Fruit fly (Drosophila melanogaster): Measurements from ENCODE around the gene CG3223.

The CG3223 gene

dm6 chr3R:8026515-8026914 is 17.3 kb downstream of the CG3223 start:
- no peak for TF ChIP-seq CG8159 (tag; optimal IDR thresholded peaks at IDR 0.05)
- no peak for TF ChIP-seq CG12605 (GFP tag; IDR thresholded peaks at IDR 0.05)
- TF ChIP-seq Pif1B (GFP tag; optimal IDR thresholded peaks at IDR 0.05): no peak
- no peak for TF ChIP-seq Pif1A (GFP tag; optimal IDR thresholded peaks at IDR 0.05)
- no peak for TF ChIP-seq D1 (tag; optimal IDR thresholded peaks at IDR 0.05)
- TF ChIP-seq CG17806 (tag; optimal IDR thresholded peaks at IDR 0.05): no peak
- TF ChIP-seq rn (GFP tag; IDR thresholded peaks at IDR 0.05): no peak
- no peak for TF ChIP-seq CG10348 (GFP tag; IDR thresholded peaks at IDR 0.05)
- TF ChIP-seq CG8301 (tag; optimal IDR thresholded peaks at IDR 0.05): no peak
- no peak for TF ChIP-seq Snoo (tag; optimal IDR thresholded peaks at IDR 0.05)
- TF ChIP-seq CG15710 (tag; optimal IDR thresholded peaks at IDR 0.05): no peak
- TF ChIP-seq CG4496 (GFP tag; IDR thresholded peaks at IDR 0.05): no peak
- TF ChIP-seq CG14655 (GFP tag; optimal IDR thresholded peaks at IDR 0.05): no peak
- no peak for TF ChIP-seq CG32121 (GFP tag; IDR thresholded peaks at IDR 0.05)
- TF ChIP-seq fd96Ca (GFP tag; IDR thresholded peaks at IDR 0.05): no peak

- TF ChIP-seq EcR (GFP tag; optimal IDR thresholded peaks at IDR 0.05) (peak; percentile 43), Snoo (tag; optimal IDR thresholded peaks at IDR 0.05) (peak; percentile 85), CG8301 (tag; optimal IDR thresholded peaks at IDR 0.05) (peak; percentile 55), Ets98B (GFP tag; IDR thresholded peaks at IDR 0.05) (peak; percentile 65), CG17806 (tag; optimal IDR thresholded peaks at IDR 0.05) (peak; percentile 80), rn (GFP tag; IDR thresholded peaks at IDR 0.05) (no peak), gl (tag; optimal IDR thresholded peaks at IDR 0.05) (no peak), Pif1A (GFP tag; optimal IDR thresholded peaks at IDR 0.05) (peak; percentile 38), CG14655 (GFP tag; optimal IDR thresholded peaks at IDR 0.05) (peak; percentile 93), D1 (tag; optimal IDR thresholded peaks at IDR 0.05) (peak; percentile 85), CG8159 (tag; optimal IDR thresholded peaks at IDR 0.05) (peak; percentile 91), CG32121 (GFP tag; IDR thresholded peaks at IDR 0.05) (peak; percentile 63), CG10348 (GFP tag; IDR thresholded peaks at IDR 0.05) (0 out of 2 replicates have a peak, but pooled peaks have one; percentile 11), fd96Ca (GFP tag; IDR thresholded peaks at IDR 0.05) (no peak), CG12605 (GFP tag; IDR thresholded peaks at IDR 0.05) (peak; percentile 62), CG4496 (GFP tag; IDR thresholded peaks at IDR 0.05) (peak; percentile 43; the same call in 1 of the 3 replicates), Pif1B (GFP tag; optimal IDR thresholded peaks at IDR 0.05) (peak; percentile 86), CG13204 (GFP tag; optimal IDR thresholded peaks at IDR 0.05) (peak; percentile 79), CG15710 (tag; optimal IDR thresholded peaks at IDR 0.05) (peak; percentile 93), CG9948 (tag; optimal IDR thresholded peaks at IDR 0.05) (peak; percentile 87), CG34367 (tag; optimal IDR thresholded peaks at IDR 0.05) (peak; percentile 85)
Observed at dm6 chr3R:8027203-8027688, 18.0 kb downstream of the CG3223 start.

DNA sequence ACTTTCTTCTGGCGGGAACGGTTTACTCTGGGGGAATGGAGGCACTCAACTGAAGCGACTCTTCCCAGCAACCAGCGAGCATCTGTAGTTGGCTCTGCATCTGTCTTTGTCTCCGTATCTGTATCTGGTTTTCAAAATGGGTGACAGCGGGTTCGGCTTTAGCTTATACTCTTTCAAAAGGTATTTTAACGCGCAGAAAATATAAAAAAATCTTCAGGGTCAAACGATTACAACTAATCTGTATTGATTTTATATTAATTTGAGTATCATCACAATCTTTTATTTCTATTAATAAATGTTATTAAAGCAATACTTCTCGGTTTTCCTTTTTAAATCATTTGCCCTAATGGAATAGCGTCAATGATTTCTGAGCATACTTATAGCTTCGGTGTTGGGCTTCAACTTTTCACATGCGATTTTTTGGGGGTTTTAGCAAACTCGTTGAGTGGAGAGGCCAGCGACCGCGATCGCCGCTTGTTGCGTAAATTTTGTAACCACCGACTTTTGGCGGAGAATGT is 20.4 kb downstream of the CG3223 start, which contains the start of gene ImpE3:
Gene ImpE3, minus strand, starts transcription at position 51 of the 518 bp plus-strand sequence.
- TF ChIP-seq Pif1A (GFP tag; optimal IDR thresholded peaks at IDR 0.05) (peak; percentile 43), Pif1B (GFP tag; optimal IDR thresholded peaks at IDR 0.05) (peak; percentile 36), CG14655 (GFP tag; optimal IDR thresholded peaks at IDR 0.05) (peak; percentile 41), fd96Ca (GFP tag; IDR thresholded peaks at IDR 0.05) (no peak), CG17806 (tag; optimal IDR thresholded peaks at IDR 0.05) (peak; percentile 25), rn (GFP tag; IDR thresholded peaks at IDR 0.05) (no peak), CG12605 (GFP tag; IDR thresholded peaks at IDR 0.05) (no peak), CG8159 (tag; optimal IDR thresholded peaks at IDR 0.05) (peak; percentile 36), CG10348 (GFP tag; IDR thresholded peaks at IDR 0.05) (no peak), CG9948 (tag; optimal IDR thresholded peaks at IDR 0.05) (no peak), CG8301 (tag; optimal IDR thresholded peaks at IDR 0.05) (peak; percentile 61), CG32121 (GFP tag; IDR thresholded peaks at IDR 0.05) (no peak), D1 (tag; optimal IDR thresholded peaks at IDR 0.05) (no peak), CG4496 (GFP tag; IDR thresholded peaks at IDR 0.05) (no peak), CG34367 (tag; optimal IDR thresholded peaks at IDR 0.05) (no peak), CG15710 (tag; optimal IDR thresholded peaks at IDR 0.05) (peak; percentile 36), gl (tag; optimal IDR thresholded peaks at IDR 0.05) (no peak), Ets98B (GFP tag; IDR thresholded peaks at IDR 0.05) (peak; percentile 20; the same call in 1 of the 2 replicates), Snoo (tag; optimal IDR thresholded peaks at IDR 0.05) (peak; percentile 72), EcR (GFP tag; optimal IDR thresholded peaks at IDR 0.05) (peak; percentile 32), CG13204 (GFP tag; optimal IDR thresholded peaks at IDR 0.05) (no peak)

DNA sequence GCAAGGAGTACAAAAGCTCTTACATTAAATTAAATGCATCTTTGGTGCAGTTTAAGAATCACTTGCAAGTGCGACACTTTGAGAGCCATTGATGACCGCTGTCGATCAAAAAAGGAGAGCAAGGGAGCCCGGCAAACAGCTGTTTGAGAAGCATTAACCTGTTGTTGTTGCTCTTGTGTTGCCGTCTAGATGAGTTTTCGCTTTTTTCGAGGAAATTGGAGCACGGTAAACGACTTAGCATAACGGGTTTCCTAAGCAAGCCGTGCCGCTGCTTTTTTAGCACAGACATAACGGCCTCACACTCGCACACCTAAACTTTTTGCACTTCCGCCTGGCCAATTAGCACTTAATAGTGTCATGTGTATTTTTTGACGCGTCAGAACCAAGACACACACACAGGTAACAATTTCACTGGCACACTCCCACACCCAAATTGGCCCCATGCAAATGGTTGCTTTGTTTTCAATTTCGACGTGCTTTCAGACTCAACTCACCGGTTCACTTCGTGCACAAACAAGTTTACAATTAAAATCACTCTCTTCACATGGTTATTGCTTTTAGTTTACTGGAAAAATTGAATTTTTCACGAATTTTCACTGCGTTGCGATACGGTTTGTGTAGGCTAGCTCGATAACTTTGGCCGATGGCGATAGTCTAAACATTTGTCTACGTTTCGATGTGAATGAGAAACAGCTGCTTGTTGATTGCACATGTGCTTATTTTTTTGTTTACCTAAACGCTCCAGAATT is 21.1 kb downstream of the CG3223 start, which contains the start of the genes CG10903 and CG2747:
Gene CG10903, plus strand, starts transcription at position 261 of the 749 bp plus-strand sequence.
Gene CG2747, minus strand, starts transcription at position 640 of the 749 bp plus-strand sequence.
- TF ChIP-seq CG4496 (GFP tag; IDR thresholded peaks at IDR 0.05) (peak; percentile 41; the same call in 1 of the 3 replicates), EcR (GFP tag; optimal IDR thresholded peaks at IDR 0.05) (peak; percentile 43), CG13204 (GFP tag; optimal IDR thresholded peaks at IDR 0.05) (no peak)

DNA sequence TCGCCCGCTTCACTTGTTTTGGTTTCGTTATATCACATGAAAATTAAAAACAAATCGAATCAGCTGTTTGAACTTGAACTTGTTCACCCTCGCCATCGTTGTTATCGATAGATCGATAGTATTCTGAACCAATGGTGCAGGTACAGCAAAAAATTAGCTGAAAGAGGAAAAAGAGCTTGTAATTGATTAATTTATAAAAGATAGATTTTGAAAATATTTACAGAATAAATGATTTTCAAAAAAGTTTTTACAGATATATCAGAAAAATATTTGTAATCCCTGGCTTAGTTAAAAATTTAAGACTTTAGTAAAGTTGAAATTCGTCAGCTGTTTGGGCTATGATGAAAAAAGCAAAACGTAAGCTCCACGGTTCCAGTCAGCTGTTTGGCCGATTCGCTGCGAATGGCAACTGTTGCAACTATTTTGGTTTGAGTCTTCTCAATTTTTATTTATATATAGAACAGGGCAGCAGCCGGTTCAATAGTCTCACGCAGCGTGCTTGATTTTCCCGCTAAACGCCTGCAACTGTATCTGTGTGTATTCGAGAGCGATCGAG is 23.8 kb downstream of the CG3223 start, which contains the start of the genes CG11035 and unc-45:
Gene CG11035, minus strand, starts transcription at position 87 of the 556 bp plus-strand sequence.
Gene unc-45, plus strand, starts transcription at position 379 of the 556 bp plus-strand sequence.
- TF ChIP-seq CG9948 (tag; optimal IDR thresholded peaks at IDR 0.05): peak; percentile 3
- TF ChIP-seq CG14655 (GFP tag; optimal IDR thresholded peaks at IDR 0.05): peak; percentile 49
- peak; percentile 20 for TF ChIP-seq CG8301 (tag; optimal IDR thresholded peaks at IDR 0.05)
- peak; percentile 38 for TF ChIP-seq CG15710 (tag; optimal IDR thresholded peaks at IDR 0.05)
- 0 out of 2 replicates have a peak, but pooled peaks have one; percentile 42 for TF ChIP-seq CG32121 (GFP tag; IDR thresholded peaks at IDR 0.05)
- peak; percentile 34 for TF ChIP-seq CG17806 (tag; optimal IDR thresholded peaks at IDR 0.05)
- peak; percentile 87 for TF ChIP-seq EcR (GFP tag; optimal IDR thresholded peaks at IDR 0.05)
- TF ChIP-seq gl (tag; optimal IDR thresholded peaks at IDR 0.05): no peak
- no peak; the same call in 1 of the 2 replicates for TF ChIP-seq Ets98B (GFP tag; IDR thresholded peaks at IDR 0.05)
- TF ChIP-seq Snoo (tag; optimal IDR thresholded peaks at IDR 0.05): no peak
- TF ChIP-seq CG8159 (tag; optimal IDR thresholded peaks at IDR 0.05): peak; percentile 39
- TF ChIP-seq D1 (tag; optimal IDR thresholded peaks at IDR 0.05): no peak
- TF ChIP-seq CG4496 (GFP tag; IDR thresholded peaks at IDR 0.05): 0 out of 3 replicates have a peak, but pooled peaks have one; percentile 61
- no peak for TF ChIP-seq CG12605 (GFP tag; IDR thresholded peaks at IDR 0.05)

All from whole organism, pupa.